Fruit fly (Drosophila melanogaster) whole organism, adult: ENCODE results near the gene Rab27.

Experiments used
- CG11617 ChIP-seq: fragments of 200-800 bp; sonication (Bioruptor generic); optimal IDR thresholded peaks from 2 replicates; lab custom pipeline; 2017; ENCODE audit warnings: mild to moderate bottlenecking, missing biosample characterization, missing genetic modification reagents, missing genetic modification characterization
- CG12768 ChIP-seq: fragments of 200-800 bp; sonication (Bioruptor generic); optimal IDR thresholded peaks from 2 replicates; lab custom pipeline; 2017; ENCODE audit warnings: missing biosample characterization, missing genetic modification characterization, mild to moderate bottlenecking, moderate library complexity, missing genetic modification reagents
- CG14711 ChIP-seq: fragments of 200-800 bp; sonication (Bioruptor generic); optimal IDR thresholded peaks from 2 replicates; lab custom pipeline; 2018; ENCODE audit warnings: missing biosample characterization, mild to moderate bottlenecking, missing genetic modification characterization, moderate library complexity
- CG1620 ChIP-seq: fragments of 200-800 bp; sonication (Bioruptor generic); optimal IDR thresholded peaks from 2 replicates; lab custom pipeline; 2016; ENCODE audit warnings: missing biosample characterization, missing genetic modification characterization
- CG33017 ChIP-seq: fragments of 200-800 bp; sonication (Bioruptor generic); optimal IDR thresholded peaks from 2 replicates; lab custom pipeline; 2018; ENCODE audit warnings: missing biosample characterization, mild to moderate bottlenecking, missing genetic modification characterization, moderate library complexity
- CG5204 ChIP-seq: fragments of 200-800 bp; sonication (Bioruptor generic); optimal IDR thresholded peaks from 2 replicates; lab custom pipeline; 2016; ENCODE audit warnings: missing biosample characterization, missing genetic modification characterization
- CG7045 ChIP-seq: fragments of 200-800 bp; sonication (Bioruptor generic); optimal IDR thresholded peaks from 2 replicates; lab custom pipeline; 2017; ENCODE audit warnings: missing biosample characterization, mild to moderate bottlenecking, missing genetic modification characterization
- CG7101 ChIP-seq: fragments of 200-800 bp; sonication (Bioruptor generic); optimal IDR thresholded peaks from 2 replicates; lab custom pipeline; 2018; ENCODE audit warnings: missing biosample characterization, mild to moderate bottlenecking, missing genetic modification characterization, moderate library complexity
- Clk ChIP-seq: fragments of 200-800 bp; sonication (Bioruptor generic); optimal IDR thresholded peaks from 2 replicates; lab custom pipeline; 2017; ENCODE audit warnings: missing biosample characterization, missing genetic modification characterization
- Crg-1 ChIP-seq: fragments of 200-800 bp; sonication (Bioruptor generic); optimal IDR thresholded peaks from 2 replicates; lab custom pipeline; 2016; ENCODE audit warnings: missing biosample characterization, missing genetic modification characterization
- Hr96 ChIP-seq: fragments of 200-800 bp; sonication (Bioruptor generic); optimal IDR thresholded peaks from 2 replicates; lab custom pipeline; 2016; ENCODE audit warnings: missing biosample characterization, missing genetic modification characterization
- Mnt ChIP-seq: fragments of 200-800 bp; sonication (Bioruptor generic); optimal IDR thresholded peaks from 2 replicates; lab custom pipeline; 2016; ENCODE audit warnings: missing biosample characterization, mild to moderate bottlenecking, missing genetic modification characterization
- bab1 ChIP-seq: fragments of 200-800 bp; sonication (Bioruptor generic); optimal IDR thresholded peaks from 3 replicates; lab custom pipeline; 2019; ENCODE audit warnings: missing biosample characterization, mild to moderate bottlenecking, missing genetic modification characterization, moderate library complexity
- cic ChIP-seq: fragments of 200-800 bp; sonication (Bioruptor generic); optimal IDR thresholded peaks from 2 replicates; lab custom pipeline; 2017; ENCODE audit warnings: missing biosample characterization, mild to moderate bottlenecking, missing genetic modification characterization, moderate library complexity
- cnc ChIP-seq, 2 experiments: fragments of >200 bp; optimal IDR thresholded peaks; 2 replicates each; lab custom pipeline; 2017
- kay ChIP-seq: fragments of 200-800 bp; sonication (Bioruptor generic); peaks from one replicate; lab custom pipeline; 2016; ENCODE audit warnings: missing biosample characterization, missing genetic modification characterization, borderline replicate concordance
- ovo ChIP-seq: fragments of 200-800 bp; sonication (Bioruptor generic); optimal IDR thresholded peaks from 2 replicates; lab custom pipeline; 2016; ENCODE audit warnings: missing biosample characterization, missing genetic modification characterization
- pad ChIP-seq: fragments of 200-800 bp; sonication (Bioruptor generic); optimal IDR thresholded peaks from 3 replicates; lab custom pipeline; 2017; ENCODE audit warnings: missing biosample characterization, missing genetic modification characterization, mild to moderate bottlenecking, moderate library complexity, missing genetic modification reagents
- tj ChIP-seq: fragments of 200-800 bp; sonication (Bioruptor generic); optimal IDR thresholded peaks from 3 replicates; lab custom pipeline; 2017; ENCODE audit warnings: missing biosample characterization, mild to moderate bottlenecking, missing genetic modification characterization, moderate library complexity
- toe ChIP-seq: fragments of 200-800 bp; sonication (Bioruptor generic); optimal IDR thresholded peaks from 2 replicates; lab custom pipeline; 2016; ENCODE audit warnings: missing biosample characterization, missing genetic modification characterization

Gene Rab27

dm6 chrX:1482840-1483518 is 6.2 kb upstream of the Rab27 start, which contains the start of the genes sta and inc:
sta (minus strand) TSS chrX:1483413.
inc (plus strand) TSS chrX:1483479.
- TF ChIP-seq CG1620 (GFP tag; lab: Kevin White, UChicago) (peak; percentile 75), kay (no peak), Mnt (peak; percentile 95), CG33017 (tag; lab: Kevin White, UChicago) (peak; percentile 72), CG12768 (no peak), Clk (peak; percentile 5), CG7045 (GFP tag; lab: Kevin White, UChicago) (peak; percentile 3), toe (GFP tag; lab: Kevin White, UChicago) (no peak), CG5204 (GFP tag; lab: Kevin White, UChicago) (no peak), CG11617 (GFP tag; lab: Kevin White, UChicago) (peak; percentile 75), tj (peak; percentile 62), Crg-1 (GFP tag; lab: Kevin White, UChicago) (peak; percentile 71), CG7101 (peak; percentile 89), bab1 (GFP tag; lab: Kevin White, UChicago) (peak; percentile 92), cic (GFP tag; lab: Kevin White, UChicago) (peak; percentile 24), CG14711 (tag; lab: Kevin White, UChicago) (peak; percentile 70), cnc (optimal IDR thresholded peaks at IDR 0.05; lab: Kevin White, UChicago) (no peak), ovo (GFP tag; lab: Kevin White, UChicago) (peak; percentile 61), Hr96 (GFP tag; lab: Kevin White, UChicago) (peak; percentile 77), pad (GFP tag; lab: Kevin White, UChicago) (peak; percentile 76)

dm6 chrX:1480426-1480825 is 3.7 kb upstream of the Rab27 start:
- TF ChIP-seq CG5204 (GFP tag; lab: Kevin White, UChicago): no peak
- peak; percentile 12 for TF ChIP-seq Mnt
- peak; percentile 10 for TF ChIP-seq CG12768
- no peak for TF ChIP-seq kay
- TF ChIP-seq Crg-1 (GFP tag; lab: Kevin White, UChicago): no peak
- TF ChIP-seq tj: no peak
- no peak for TF ChIP-seq CG11617 (GFP tag; lab: Kevin White, UChicago)
- TF ChIP-seq CG14711 (tag; lab: Kevin White, UChicago): no peak
- TF ChIP-seq CG7101: no peak
- no peak for TF ChIP-seq CG1620 (GFP tag; lab: Kevin White, UChicago)
- TF ChIP-seq cnc (optimal IDR thresholded peaks at IDR 0.05; lab: Kevin White, UChicago): peak in 1 of 2 experiments; percentile 30
- no peak for TF ChIP-seq CG33017 (tag; lab: Kevin White, UChicago)
- TF ChIP-seq toe (GFP tag; lab: Kevin White, UChicago): no peak
- no peak for TF ChIP-seq CG7045 (GFP tag; lab: Kevin White, UChicago)
- TF ChIP-seq Clk: no peak
- TF ChIP-seq Hr96 (GFP tag; lab: Kevin White, UChicago): no peak
- peak; percentile 51 for TF ChIP-seq cic (GFP tag; lab: Kevin White, UChicago)
- TF ChIP-seq pad (GFP tag; lab: Kevin White, UChicago): no peak
- TF ChIP-seq bab1 (GFP tag; lab: Kevin White, UChicago): no peak

- TF ChIP-seq CG7045 (GFP tag; lab: Kevin White, UChicago) (no peak), Crg-1 (GFP tag; lab: Kevin White, UChicago) (peak; percentile 59), CG11617 (GFP tag; lab: Kevin White, UChicago) (peak; percentile 23), Clk (no peak), tj (no peak), CG7101 (peak; percentile 38), toe (GFP tag; lab: Kevin White, UChicago) (no peak), pad (GFP tag; lab: Kevin White, UChicago) (peak; percentile 73), Hr96 (GFP tag; lab: Kevin White, UChicago) (peak; percentile 43), kay (no peak), CG12768 (no peak), cnc (optimal IDR thresholded peaks at IDR 0.05; lab: Kevin White, UChicago) (no peak), Mnt (peak; percentile 62), CG5204 (GFP tag; lab: Kevin White, UChicago) (no peak), cic (GFP tag; lab: Kevin White, UChicago) (peak; percentile 4), CG1620 (GFP tag; lab: Kevin White, UChicago) (peak; percentile 49), CG33017 (tag; lab: Kevin White, UChicago) (no peak), ovo (GFP tag; lab: Kevin White, UChicago) (peak; percentile 44), bab1 (GFP tag; lab: Kevin White, UChicago) (peak; percentile 21), CG14711 (tag; lab: Kevin White, UChicago) (no peak)
Observed at dm6 chrX:1478276-1479122, 1.7 kb upstream of the Rab27 start, which contains the start of gene rush. rush (plus strand) TSS chrX:1478552.

dm6 chrX:1476436-1476835 is 338 bp downstream of the Rab27 start:
- TF ChIP-seq Mnt (no peak), CG7045 (GFP tag; lab: Kevin White, UChicago) (no peak), Hr96 (GFP tag; lab: Kevin White, UChicago) (no peak), ovo (GFP tag; lab: Kevin White, UChicago) (no peak), CG14711 (tag; lab: Kevin White, UChicago) (no peak), cic (GFP tag; lab: Kevin White, UChicago) (no peak), Clk (no peak), CG12768 (no peak), CG7101 (no peak), Crg-1 (GFP tag; lab: Kevin White, UChicago) (no peak), CG33017 (tag; lab: Kevin White, UChicago) (no peak), tj (no peak), toe (GFP tag; lab: Kevin White, UChicago) (no peak)

dm6 chrX:1472222-1472621 is 4.6 kb downstream of the Rab27 start, which contains the start of gene CG14780:
CG14780 (plus strand) TSS chrX:1472522.
- no peak for TF ChIP-seq CG5204 (GFP tag; lab: Kevin White, UChicago)
- TF ChIP-seq CG7045 (GFP tag; lab: Kevin White, UChicago): no peak
- no peak for TF ChIP-seq CG1620 (GFP tag; lab: Kevin White, UChicago)
- no peak for TF ChIP-seq tj
- TF ChIP-seq CG33017 (tag; lab: Kevin White, UChicago): no peak
- TF ChIP-seq ovo (GFP tag; lab: Kevin White, UChicago): no peak
- TF ChIP-seq Mnt: no peak
- no peak for TF ChIP-seq CG7101
- TF ChIP-seq Hr96 (GFP tag; lab: Kevin White, UChicago): no peak
- TF ChIP-seq Crg-1 (GFP tag; lab: Kevin White, UChicago): no peak
- no peak for TF ChIP-seq bab1 (GFP tag; lab: Kevin White, UChicago)
- no peak for TF ChIP-seq pad (GFP tag; lab: Kevin White, UChicago)
- TF ChIP-seq Clk: no peak
